Worm (Caenorhabditis elegans) whole organism, midembryonic: Measurements from ENCODE around the gene C14C6.13.

ENCODE experiments used
- T22C8.4 ChIP-seq: fragments of 200-800 bp; sonication (Bioruptor generic); IDR thresholded peaks from 2 replicates; pipeline ENCODE4 v1.3.6; 2022; ENCODE audit warnings: missing genetic modification characterization, missing compliant biosample characterization
- cog-1 ChIP-seq: sonication (generic microtip); optimal IDR thresholded peaks from 2 replicates; lab custom pipeline; 2016; ENCODE audit warnings: missing genetic modification characterization, missing compliant biosample characterization
- flt-1 ChIP-seq: fragments of 200-800 bp; sonication (Bioruptor generic); IDR thresholded peaks from 2 replicates; pipeline ENCODE4 v1.3.6; 2022; ENCODE audit warnings: missing genetic modification characterization, missing compliant biosample characterization
- klf-2 ChIP-seq: fragments of 200-800 bp; sonication (Bioruptor generic); conservative IDR thresholded peaks from 2 replicates; pipeline ENCODE4 v1.3.6; 2022; ENCODE audit warnings: missing genetic modification reagents, missing genetic modification characterization, missing compliant biosample characterization
- med-1 ChIP-seq: sonication (generic microtip); optimal IDR thresholded peaks from 2 replicates; lab custom pipeline; 2017; ENCODE audit warnings: missing genetic modification characterization, mild to moderate bottlenecking, missing compliant biosample characterization, antibody characterized with exemption, missing genetic modification reagents; ENCODE audit not compliant: insufficient read depth
- ref-1 ChIP-seq: fragments of 200-800 bp; sonication (Bioruptor generic); conservative IDR thresholded peaks from 2 replicates; pipeline ENCODE4 v1.3.6; 2022; ENCODE audit warnings: missing genetic modification reagents, missing genetic modification characterization, missing compliant biosample characterization
- tab-1 ChIP-seq: fragments of 200-800 bp; sonication (Bioruptor generic); IDR thresholded peaks from 2 replicates; pipeline ENCODE4 v1.3.6; 2022; ENCODE audit warnings: missing genetic modification characterization, missing compliant biosample characterization
- ztf-23 ChIP-seq: fragments of 200-800 bp; sonication (Bioruptor generic); IDR thresholded peaks from 2 replicates; pipeline ENCODE4 v1.3.6; 2022; ENCODE audit warnings: missing genetic modification reagents, missing genetic modification characterization, missing compliant biosample characterization
- ztf-29 ChIP-seq: fragments of 200-800 bp; sonication (Bioruptor generic); IDR thresholded peaks from 2 replicates; pipeline ENCODE4 v1.3.6; 2022; ENCODE audit warnings: missing genetic modification reagents, missing genetic modification characterization, missing compliant biosample characterization

ce11 chrV:547980-548379 is 26.6 kb downstream of the C14C6.13 start, which contains the start of gene C14C6.6:
- TF ChIP-seq klf-2 (GFP tag; lab: Robert Waterston, UW) (no peak), tab-1 (no peak), ref-1 (GFP tag; lab: Robert Waterston, UW) (no peak), T22C8.4 (GFP tag; lab: Robert Waterston, UW) (no peak), flt-1 (GFP tag; lab: Robert Waterston, UW) (no peak), med-1 (GFP tag; lab: Kevin White, UChicago) (no peak), ztf-23 (GFP tag; lab: Robert Waterston, UW) (no peak), cog-1 (tag; lab: Kevin White, UChicago) (no peak), ztf-29 (GFP tag; lab: Robert Waterston, UW) (no peak)
